Worm (Caenorhabditis elegans) whole organism, L1 larva: Measurements from ENCODE around the gene F13A2.9.

Experiments used
- C34B4.2 ChIP-seq: sonication (generic microtip); optimal IDR thresholded peaks from 2 replicates; lab custom pipeline; 2017; ENCODE audit warnings: mild to moderate bottlenecking, missing genetic modification characterization, missing compliant biosample characterization
- Y116A8C.19 ChIP-seq: sonication (generic microtip); optimal IDR thresholded peaks from 2 replicates; lab custom pipeline; 2016; ENCODE audit warnings: missing compliant biosample characterization, missing genetic modification characterization, borderline replicate concordance
- aha-1 ChIP-seq: fragments of 150-350 bp; optimal IDR thresholded peaks from 2 replicates; lab custom pipeline; 2014; ENCODE audit warnings: missing biosample characterization, missing genetic modification characterization
- aly-2 ChIP-seq: fragments of 150-350 bp; optimal IDR thresholded peaks from 2 replicates; lab custom pipeline; 2014; ENCODE audit warnings: missing biosample characterization, missing genetic modification characterization
- ceh-63 ChIP-seq: fragments of 200-800 bp; sonication (Bioruptor generic); optimal IDR thresholded peaks from 2 replicates; lab custom pipeline; 2018; ENCODE audit warnings: mild to moderate bottlenecking, missing genetic modification characterization, missing compliant biosample characterization
- ceh-88 ChIP-seq: fragments of 200-800 bp; sonication (Bioruptor generic); IDR thresholded peaks from 2 replicates; pipeline ENCODE4 v1.3.6; 2022; ENCODE audit warnings: missing genetic modification characterization, missing compliant biosample characterization
- ceh-90 ChIP-seq: sonication (generic microtip); optimal IDR thresholded peaks from 2 replicates; lab custom pipeline; 2016; ENCODE audit warnings: missing genetic modification characterization, missing compliant biosample characterization
- ces-1 ChIP-seq: fragments of 150-350 bp; optimal IDR thresholded peaks from 2 replicates; lab custom pipeline; 2014; ENCODE audit warnings: missing biosample characterization, missing genetic modification reagents, missing genetic modification characterization
- dpl-1 ChIP-seq, 3 experiments: fragments of 150-350 bp in 2 of 3; sonication (generic microtip) in 1 of 3; optimal IDR thresholded peaks; 2 replicates each; lab custom pipeline; 2014 to 2017; ENCODE audit warnings: missing biosample characterization in 3 of 3, missing genetic modification characterization in 3 of 3, missing genetic modification reagents in 3 of 3
- dsc-1 ChIP-seq: sonication (generic microtip); optimal IDR thresholded peaks from 2 replicates; lab custom pipeline; 2016; ENCODE audit warnings: mild to moderate bottlenecking, missing genetic modification characterization, missing compliant biosample characterization
- efl-1 ChIP-seq, 4 experiments: fragments of 150-350 bp; optimal IDR thresholded peaks in 3 of 4; peaks in 1 of 4; 1 replicate in 1 of 4; 2 replicates in 3 of 4; lab custom pipeline; 2014; ENCODE audit warnings: missing biosample characterization in 2 of 4, missing genetic modification characterization in 2 of 4, missing genetic modification reagents in 2 of 4
- efl-3 ChIP-seq: fragments of 200-800 bp; sonication (Bioruptor generic); optimal IDR thresholded peaks from 2 replicates; lab custom pipeline; 2018; ENCODE audit warnings: mild to moderate bottlenecking, missing genetic modification characterization, missing compliant biosample characterization
- egl-13 ChIP-seq: sonication (generic microtip); optimal IDR thresholded peaks from 2 replicates; lab custom pipeline; 2016; ENCODE audit warnings: missing genotype, missing genetic modification reagents, missing genetic modification characterization, missing compliant biosample characterization
- egl-27 ChIP-seq, 2 experiments: fragments of 150-350 bp in 1 of 2; sonication (generic microtip); optimal IDR thresholded peaks; 3 replicates each; lab custom pipeline; 2017 to 2018; ENCODE audit warnings: missing biosample characterization in 2 of 2, missing genetic modification characterization in 2 of 2, missing genetic modification reagents in 2 of 2
- elt-3 ChIP-seq, 6 experiments: fragments of 150-350 bp in 1 of 6; sonication (generic microtip); optimal IDR thresholded peaks; 2 replicates each; lab custom pipeline; 2017 to 2018; ENCODE audit warnings: missing biosample characterization in 6 of 6, missing genetic modification characterization in 6 of 6, inconsistent platforms in 1 of 6
- ets-5 ChIP-seq: fragments of 200-800 bp; sonication (Bioruptor generic); IDR thresholded peaks from 2 replicates; pipeline ENCODE4 v1.3.6; 2022; ENCODE audit warnings: missing genetic modification characterization, missing compliant biosample characterization
- fkh-10 ChIP-seq: sonication (generic microtip); optimal IDR thresholded peaks from 2 replicates; lab custom pipeline; 2017; ENCODE audit warnings: missing biosample characterization, missing genetic modification reagents, missing genetic modification characterization
- fkh-4 ChIP-seq: sonication (generic microtip); optimal IDR thresholded peaks from 2 replicates; lab custom pipeline; 2016; ENCODE audit warnings: missing compliant biosample characterization, missing genetic modification characterization, borderline replicate concordance
- grh-1 ChIP-seq: fragments of 200-800 bp; sonication (Bioruptor generic); IDR thresholded peaks from 2 replicates; pipeline ENCODE4 v1.3.6; 2022; ENCODE audit warnings: missing genetic modification reagents, missing genetic modification characterization, missing compliant biosample characterization
- hlh-17 ChIP-seq: fragments of 200-800 bp; sonication (Bioruptor generic); optimal IDR thresholded peaks from 2 replicates; lab custom pipeline; 2018; ENCODE audit warnings: missing genetic modification characterization, mild to moderate bottlenecking, missing compliant biosample characterization, moderate library complexity, borderline replicate concordance
- irx-1 ChIP-seq: sonication (generic microtip); optimal IDR thresholded peaks from 2 replicates; lab custom pipeline; 2016; ENCODE audit warnings: missing genetic modification characterization, missing compliant biosample characterization
- isw-1 ChIP-seq: fragments of 200-800 bp; sonication (Bioruptor generic); IDR thresholded peaks from 2 replicates; pipeline ENCODE4 v1.3.6; 2022; ENCODE audit warnings: missing genetic modification characterization, missing compliant biosample characterization
- jun-1 ChIP-seq: fragments of 150-350 bp; optimal IDR thresholded peaks from 2 replicates; lab custom pipeline; 2014; ENCODE audit warnings: missing biosample characterization, missing genetic modification reagents, missing genetic modification characterization
- lin-13 ChIP-seq: fragments of 150-350 bp; optimal IDR thresholded peaks from 2 replicates; lab custom pipeline; 2014; ENCODE audit warnings: missing biosample characterization, missing genetic modification reagents, missing genetic modification characterization
- lin-14 ChIP-seq: fragments of 200-800 bp; sonication (Bioruptor generic); optimal IDR thresholded peaks from 2 replicates; lab custom pipeline; 2018; ENCODE audit warnings: mild to moderate bottlenecking, missing genetic modification characterization, moderate library complexity, missing compliant biosample characterization
- lin-15B ChIP-seq: fragments of 150-350 bp; sonication (generic microtip); optimal IDR thresholded peaks from 3 replicates; lab custom pipeline; 2014; ENCODE audit warnings: missing biosample characterization, missing genetic modification characterization
- lir-3 ChIP-seq: sonication (generic microtip); optimal IDR thresholded peaks from 2 replicates; lab custom pipeline; 2016; ENCODE audit warnings: mild to moderate bottlenecking, missing genetic modification characterization, moderate library complexity, missing compliant biosample characterization; ENCODE audit not compliant: poor library complexity
- nhr-11 ChIP-seq: fragments of 150-350 bp; optimal IDR thresholded peaks from 2 replicates; lab custom pipeline; 2014; ENCODE audit warnings: missing biosample characterization, missing genetic modification characterization
- nhr-19 ChIP-seq: fragments of 200-800 bp; sonication (Bioruptor generic); conservative IDR thresholded peaks from 2 replicates; pipeline ENCODE4 v1.3.6; 2022; ENCODE audit warnings: missing genetic modification characterization, missing compliant biosample characterization
- nhr-237 ChIP-seq: fragments of 150-350 bp; optimal IDR thresholded peaks from 2 replicates; lab custom pipeline; 2014; ENCODE audit warnings: missing biosample characterization, missing genetic modification characterization
- nhr-47 ChIP-seq: sonication (generic microtip); optimal IDR thresholded peaks from 2 replicates; lab custom pipeline; 2016; ENCODE audit warnings: mild to moderate bottlenecking, missing genetic modification characterization, moderate library complexity, missing compliant biosample characterization
- nhr-71 ChIP-seq: sonication (generic microtip); optimal IDR thresholded peaks from 2 replicates; lab custom pipeline; 2016; ENCODE audit warnings: mild to moderate bottlenecking, missing genetic modification characterization, moderate library complexity, missing compliant biosample characterization
- nhr-76 ChIP-seq: sonication (generic microtip); optimal IDR thresholded peaks from 2 replicates; lab custom pipeline; 2017; ENCODE audit warnings: missing biosample characterization, missing genetic modification characterization
- nhr-90 ChIP-seq: sonication (generic microtip); optimal IDR thresholded peaks from 2 replicates; lab custom pipeline; 2016; ENCODE audit warnings: mild to moderate bottlenecking, missing genetic modification characterization, missing compliant biosample characterization; ENCODE audit not compliant: poor library complexity
- pqm-1 ChIP-seq: sonication (generic microtip); optimal IDR thresholded peaks from 3 replicates; lab custom pipeline; 2017; ENCODE audit warnings: missing biosample characterization, missing genetic modification characterization
- rnt-1 ChIP-seq: sonication (generic microtip); optimal IDR thresholded peaks from 2 replicates; lab custom pipeline; 2016; ENCODE audit warnings: mild to moderate bottlenecking, missing genetic modification characterization, moderate library complexity, missing compliant biosample characterization
- tlp-1 ChIP-seq: fragments of 150-350 bp; optimal IDR thresholded peaks from 2 replicates; lab custom pipeline; 2014; ENCODE audit warnings: missing biosample characterization, missing genetic modification characterization
- unc-30 ChIP-seq: sonication (generic microtip); optimal IDR thresholded peaks from 2 replicates; lab custom pipeline; 2017; ENCODE audit warnings: missing biosample characterization, missing genetic modification characterization
- unc-86 ChIP-seq: sonication (generic microtip); optimal IDR thresholded peaks from 2 replicates; lab custom pipeline; 2016; ENCODE audit warnings: missing genetic modification characterization, missing compliant biosample characterization

Gene F13A2.9

ce11 chrV:4384482-4384881, 2.8 kb downstream of the F13A2.9 start, which contains the start of gene F13A2.2:
TSS of gene F13A2.2 (minus strand) at chrV:4384582.
- TF ChIP-seq efl-1 (optimal IDR thresholded peaks at IDR 0.05; lab: Kevin White, UChicago) (no peak), efl-1 (GFP tag; optimal IDR thresholded peaks at IDR 0.05 in 1 of 2; lab: Kevin White, UChicago) (no peak), unc-30 (tag; lab: Kevin White, UChicago) (no peak), egl-27 (tag; optimal IDR thresholded peaks at IDR 0.05; lab: Kevin White, UChicago) (no peak), ces-1 (GFP tag; lab: Kevin White, UChicago) (no peak), dsc-1 (tag; lab: Kevin White, UChicago) (no peak), fkh-10 (no peak), nhr-76 (tag; lab: Kevin White, UChicago) (no peak), irx-1 (no peak), nhr-11 (no peak), elt-3 (tag; optimal IDR thresholded peaks at IDR 0.05; lab: Kevin White, UChicago) (no peak), lin-13 (no peak), ets-5 (GFP tag; lab: Robert Waterston, UW) (no peak), nhr-47 (no peak), tlp-1 (tag; lab: Kevin White, UChicago) (no peak), unc-86 (tag; lab: Kevin White, UChicago) (no peak), rnt-1 (tag; lab: Kevin White, UChicago) (no peak), lin-14 (GFP tag; lab: Kevin White, UChicago) (no peak), fkh-4 (tag; lab: Kevin White, UChicago) (no peak)

ce11 chrV:4382298-4382697, 5.0 kb downstream of the F13A2.9 start, which contains the start of gene F13A2.1:
TSS of gene F13A2.1 (minus strand) at chrV:4382398.
- TF ChIP-seq dpl-1 (GFP tag; optimal IDR thresholded peaks at IDR 0.05; lab: Kevin White, UChicago) (no peak), hlh-17 (GFP tag; lab: Kevin White, UChicago) (no peak), efl-1 (optimal IDR thresholded peaks at IDR 0.05; lab: Kevin White, UChicago) (no peak), efl-1 (GFP tag; optimal IDR thresholded peaks at IDR 0.05 in 1 of 2; lab: Kevin White, UChicago) (peak in 1 of 2 experiments; percentile 48), aly-2 (tag; lab: Kevin White, UChicago) (no peak), isw-1 (GFP tag; lab: Robert Waterston, UW) (no peak), lin-15B (tag; lab: Kevin White, UChicago) (no peak)

ce11 chrV:4377622-4378021, 9.7 kb downstream of the F13A2.9 start, which contains the start of gene F32D1.8:
TSS of gene F32D1.8 (minus strand) at chrV:4377722.
- no peak for TF ChIP-seq lin-13
- TF ChIP-seq Y116A8C.19 (tag; lab: Kevin White, UChicago), result no peak
- no peak for TF ChIP-seq lin-14 (GFP tag; lab: Kevin White, UChicago)
- TF ChIP-seq ceh-88, result no peak
- TF ChIP-seq nhr-19, result no peak
- TF ChIP-seq nhr-71 (tag; lab: Kevin White, UChicago), result no peak
- no peak for TF ChIP-seq elt-3 (tag; optimal IDR thresholded peaks at IDR 0.05; lab: Kevin White, UChicago)
- no peak for TF ChIP-seq nhr-90

- TF ChIP-seq C34B4.2 (no peak), lir-3 (no peak), dpl-1 (GFP tag; optimal IDR thresholded peaks at IDR 0.05; lab: Kevin White, UChicago) (no peak), efl-3 (no peak), nhr-47 (no peak), ceh-63 (no peak), grh-1 (no peak), pqm-1 (tag; lab: Kevin White, UChicago) (no peak), rnt-1 (tag; lab: Kevin White, UChicago) (no peak), egl-13 (tag; lab: Kevin White, UChicago) (no peak), jun-1 (tag; lab: Kevin White, UChicago) (no peak), ceh-90 (no peak), Y116A8C.19 (tag; lab: Kevin White, UChicago) (no peak), nhr-237 (tag; lab: Kevin White, UChicago) (no peak), lin-14 (GFP tag; lab: Kevin White, UChicago) (no peak), aha-1 (no peak), fkh-4 (tag; lab: Kevin White, UChicago) (no peak)
Observed at ce11 chrV:4375807-4376564, 11.3 kb downstream of the F13A2.9 start, which contains the start of gene F32D1.7. TSS of gene F32D1.7 (minus strand) at chrV:4376173.
